Worm (Caenorhabditis elegans) whole organism, young adult: ENCODE measurements around the gene cht-6.

Experiments used
- ama-1 ChIP-seq, 3 experiments: fragments of 150-350 bp in 1 of 3; sonication (generic microtip) in 2 of 3; optimal IDR thresholded peaks; 2 replicates each; lab custom pipeline; 2014 to 2018; ENCODE audit warnings: missing biosample characterization in 2 of 3, missing genetic modification characterization in 2 of 3, missing genetic modification reagents in 2 of 3
- efl-1 ChIP-seq: fragments of 150-350 bp; optimal IDR thresholded peaks from 2 replicates; lab custom pipeline; 2014; ENCODE audit warnings: missing biosample characterization, missing genetic modification reagents, missing genetic modification characterization
- hrde-1 ChIP-seq: sonication (generic microtip); optimal IDR thresholded peaks from 2 replicates; lab custom pipeline; 2016; ENCODE audit warnings: missing genetic modification characterization, mild to moderate bottlenecking, missing compliant biosample characterization, moderate library complexity, missing genotype, missing genetic modification reagents, borderline replicate concordance
- let-607 ChIP-seq, 2 experiments: fragments of 200-800 bp in 1 of 2; sonication (Bioruptor generic) in 1 of 2; sonication (generic microtip) in 1 of 2; optimal IDR thresholded peaks; 2 replicates each; lab custom pipeline; 2016 to 2018; ENCODE audit warnings: mild to moderate bottlenecking in 2 of 2, missing compliant biosample characterization in 2 of 2, missing genetic modification characterization in 2 of 2, moderate library complexity in 2 of 2, missing genotype in 1 of 2
- nfya-1 ChIP-seq: sonication (generic microtip); optimal IDR thresholded peaks from 2 replicates; lab custom pipeline; 2017; ENCODE audit warnings: antibody characterized with exemption, missing compliant biosample characterization, missing genetic modification characterization, borderline replicate concordance; ENCODE audit not compliant: insufficient read depth
- sea-2 ChIP-seq: fragments of 200-800 bp; sonication (Bioruptor generic); IDR thresholded peaks from 2 replicates; pipeline ENCODE4 v1.3.6; 2022; ENCODE audit warnings: missing genetic modification characterization, missing compliant biosample characterization
- sptf-2 ChIP-seq: fragments of 200-800 bp; sonication (Bioruptor generic); optimal IDR thresholded peaks from 2 replicates; lab custom pipeline; 2018; ENCODE audit warnings: mild to moderate bottlenecking, missing genetic modification characterization, missing compliant biosample characterization
- unc-130 ChIP-seq: sonication (generic microtip); optimal IDR thresholded peaks from 2 replicates; lab custom pipeline; 2016; ENCODE audit warnings: missing genetic modification reagents, missing genetic modification characterization, missing compliant biosample characterization

DNA sequence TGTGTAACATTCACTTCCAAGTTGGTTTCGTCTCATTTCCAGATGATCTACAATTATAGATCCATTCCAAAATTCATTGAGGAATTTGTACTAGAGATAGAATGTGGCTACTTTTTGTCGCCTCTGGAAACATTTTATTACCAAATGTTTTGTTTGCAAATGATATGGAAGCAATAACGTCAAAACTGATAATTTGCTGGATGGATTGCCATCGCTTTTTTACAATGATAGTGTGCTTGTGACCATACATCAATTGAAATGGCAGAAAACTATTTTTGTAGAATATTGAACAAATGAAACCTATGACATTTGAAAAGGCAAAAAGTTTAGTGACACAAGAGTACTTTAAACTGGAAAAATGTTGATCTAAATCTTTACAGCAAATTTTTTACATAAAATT, 324 bp upstream of the cht-6 start:
- TF ChIP-seq let-607 (tag; optimal IDR thresholded peaks at IDR 0.05; lab: Kevin White, UChicago) (no peak), unc-130 (no peak), efl-1 (no peak), sptf-2 (GFP tag; lab: Kevin White, UChicago) (no peak), hrde-1 (tag; lab: Kevin White, UChicago) (no peak), nfya-1 (no peak), sea-2 (GFP tag; lab: Robert Waterston, UW) (no peak), ama-1 (optimal IDR thresholded peaks at IDR 0.05; lab: Kevin White, UChicago) (no peak), ama-1 (GFP tag; optimal IDR thresholded peaks at IDR 0.05; lab: Kevin White, UChicago) (no peak)
